Fruit fly (Drosophila melanogaster): ENCODE data around the gene Myo81F.

dm6 chr3R:2110959-2111358 is 1544.1 kb downstream of the Myo81F start:
- TF ChIP-seq Dip3 (GFP tag; optimal IDR thresholded peaks at IDR 0.05) (no peak), luna (GFP tag; optimal IDR thresholded peaks at IDR 0.05) (no peak), CG3838 (GFP tag; optimal IDR thresholded peaks at IDR 0.05) (no peak), Atf6 (GFP tag; IDR thresholded peaks at IDR 0.05) (no peak), CG12769 (tag; optimal IDR thresholded peaks at IDR 0.05) (no peak)
